Fruit fly (Drosophila melanogaster) Kc167 (cell line): Measurements from ENCODE around the gene RpS20.

Source experiments
- Myc ChIP-seq: fragments of >200 bp; optimal IDR thresholded peaks from 2 replicates; lab custom pipeline; 2017; ENCODE audit warnings: missing external identifiers
- Sin3A ChIP-seq: fragments of >200 bp; optimal IDR thresholded peaks from 2 replicates; lab custom pipeline; 2018; ENCODE audit warnings: missing external identifiers
- h ChIP-seq: fragments of >200 bp; optimal IDR thresholded peaks from 3 replicates; lab custom pipeline; 2018; ENCODE audit warnings: missing external identifiers
- insv ChIP-seq: fragments of >200 bp; optimal IDR thresholded peaks from 3 replicates; lab custom pipeline; 2018; ENCODE audit warnings: missing external identifiers
- psq ChIP-seq: fragments of >200 bp; optimal IDR thresholded peaks from 2 replicates; lab custom pipeline; 2017; ENCODE audit warnings: missing external identifiers
- ttk ChIP-seq: sonication (Bioruptor generic); optimal IDR thresholded peaks from 2 replicates; lab custom pipeline; 2017; ENCODE audit warnings: missing external identifiers

RpS20 gene

DNA sequence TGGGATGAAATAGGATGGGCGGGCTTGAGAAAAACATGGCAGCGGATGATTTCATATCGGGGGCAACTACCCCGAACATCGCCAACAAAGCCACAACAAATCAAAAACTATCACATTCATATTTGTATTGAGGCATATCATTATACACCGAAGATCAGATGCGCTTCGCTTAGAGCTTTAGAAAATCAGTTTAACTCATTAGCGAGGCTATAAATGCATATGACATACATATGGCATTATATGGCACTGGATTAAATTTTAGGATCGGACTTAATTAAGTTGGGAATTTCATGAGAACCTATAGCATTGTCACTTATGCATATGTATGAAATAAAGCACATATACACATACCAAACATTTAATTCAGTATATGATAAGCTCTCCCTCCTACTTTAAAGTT, 24.3 kb downstream of the RpS20 start:
- TF ChIP-seq Sin3A (lab: Kevin White, UChicago), result no peak

dm6 chr3R:20846768-20847167, 24.8 kb downstream of the RpS20 start, which contains the start of gene CG15696:
CG15696 (plus strand) TSS chr3R:20847068.
- TF ChIP-seq ttk (lab: Kevin White, UChicago) (no peak), Sin3A (lab: Kevin White, UChicago) (no peak), Myc (lab: Kevin White, UChicago) (no peak), psq (lab: Kevin White, UChicago) (no peak), insv (lab: Kevin White, UChicago) (no peak), h (lab: Kevin White, UChicago) (no peak)

DNA sequence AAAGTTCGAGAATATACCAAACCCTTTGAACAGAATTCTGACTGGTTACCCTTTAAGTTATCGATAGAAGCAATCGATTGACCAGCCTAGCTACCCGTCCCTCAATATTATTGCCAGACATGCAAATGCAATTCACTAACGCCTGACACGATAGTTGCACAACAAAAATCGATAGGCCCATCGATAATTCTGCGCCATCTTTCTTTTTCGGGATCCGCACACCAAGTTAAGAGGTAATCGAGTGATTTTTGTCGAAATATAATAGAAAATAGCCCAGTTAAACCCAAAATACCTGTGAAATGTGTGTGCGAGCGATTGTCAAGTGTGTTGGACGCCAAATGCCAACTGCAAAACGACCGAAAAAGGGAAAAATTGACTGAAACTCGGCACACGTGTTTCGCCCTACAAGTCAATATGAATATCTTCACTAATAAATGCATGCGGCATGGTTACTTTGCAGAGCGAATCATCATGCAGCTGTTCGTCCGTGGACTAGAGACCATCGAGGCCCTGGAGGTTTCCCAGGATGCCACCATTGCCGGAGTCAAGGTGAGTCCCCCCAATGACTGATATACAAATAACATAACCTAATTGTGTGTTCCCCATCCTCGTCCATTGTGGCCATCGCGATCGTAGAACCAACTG, 28.5 kb downstream of the RpS20 start, which contains the start of gene RpS30:
Gene RpS30, plus strand, starts transcription at position 122 of the 645 bp plus-strand sequence.
- TF ChIP-seq h (lab: Kevin White, UChicago) (no peak), psq (lab: Kevin White, UChicago) (no peak), Myc (lab: Kevin White, UChicago) (no peak), Sin3A (lab: Kevin White, UChicago) (no peak), ttk (lab: Kevin White, UChicago) (no peak), insv (lab: Kevin White, UChicago) (no peak)

dm6 chr3R:20859845-20860244, 37.9 kb downstream of the RpS20 start, which contains the start of gene Ir93a:
Ir93a (minus strand) TSS chr3R:20859945.
- TF ChIP-seq Sin3A (lab: Kevin White, UChicago), result no peak
- no peak for TF ChIP-seq Myc (lab: Kevin White, UChicago)
- no peak for TF ChIP-seq h (lab: Kevin White, UChicago)
- no peak for TF ChIP-seq ttk (lab: Kevin White, UChicago)
- TF ChIP-seq psq (lab: Kevin White, UChicago), result no peak
- no peak for TF ChIP-seq insv (lab: Kevin White, UChicago)

DNA sequence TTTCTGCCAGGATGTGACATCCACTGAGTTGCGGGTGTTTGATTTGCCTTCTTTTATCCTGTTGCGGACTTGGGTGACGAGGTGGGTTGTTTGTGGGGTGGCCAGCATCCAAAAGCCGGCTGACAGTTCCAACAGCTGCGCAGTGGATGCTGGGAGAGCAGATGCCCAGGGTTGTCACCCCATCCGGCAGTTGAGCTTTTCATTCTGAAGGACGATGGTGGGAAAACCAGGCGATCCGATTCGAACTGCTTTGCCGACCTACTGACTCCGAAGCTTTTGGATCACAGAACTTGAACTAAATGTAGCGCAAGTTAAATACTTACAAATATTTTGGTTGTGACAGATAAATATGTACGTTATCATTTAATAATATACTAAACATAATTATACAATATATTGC, 44.2 kb downstream of the RpS20 start, which contains the start of gene KaiR1D:
Gene KaiR1D, minus strand, starts transcription at position 28 of the 400 bp plus-strand sequence.
- TF ChIP-seq psq (lab: Kevin White, UChicago) (no peak), Myc (lab: Kevin White, UChicago) (no peak), insv (lab: Kevin White, UChicago) (no peak)

- TF ChIP-seq Sin3A (lab: Kevin White, UChicago) (no peak), insv (lab: Kevin White, UChicago) (no peak), h (lab: Kevin White, UChicago) (no peak), Myc (lab: Kevin White, UChicago) (no peak), ttk (lab: Kevin White, UChicago) (no peak), psq (lab: Kevin White, UChicago) (no peak)
Observed at dm6 chr3R:20870736-20871135, 48.8 kb downstream of the RpS20 start, which contains the start of gene TotA. TotA (plus strand) TSS chr3R:20871036.

DNA sequence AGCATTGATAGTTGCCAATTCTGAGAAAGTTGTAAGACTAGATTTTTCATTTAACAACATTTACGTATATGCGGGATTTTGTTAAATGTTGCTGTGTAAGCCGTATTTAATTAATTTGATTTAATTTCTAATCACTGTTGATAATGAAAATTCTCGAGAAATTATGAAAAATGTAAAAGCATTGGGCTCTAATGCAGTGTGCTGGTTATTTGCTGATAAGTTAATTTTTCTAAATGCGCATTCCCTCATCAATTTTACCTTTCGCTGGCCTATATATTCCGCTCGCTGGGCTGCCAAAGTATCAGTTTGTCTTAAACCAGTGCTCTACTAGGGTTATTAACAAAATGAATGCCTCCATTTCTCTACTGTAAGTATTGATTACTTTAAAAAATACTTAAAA, 50.7 kb downstream of the RpS20 start, which contains the start of gene TotC:
Gene TotC, plus strand, starts transcription at position 301 of the 400 bp plus-strand sequence.
- TF ChIP-seq insv (lab: Kevin White, UChicago) (no peak), ttk (lab: Kevin White, UChicago) (no peak), Myc (lab: Kevin White, UChicago) (no peak), psq (lab: Kevin White, UChicago) (no peak), Sin3A (lab: Kevin White, UChicago) (no peak), h (lab: Kevin White, UChicago) (no peak)
